Fruit fly (Drosophila melanogaster) whole organism, embryonic: ENCODE results near the gene CG16956.
A peak's percentile ranks its signal among the peaks of the same experiment; 100 is the strongest.

Experiments
- CG1233 ChIP-seq: fragments of 200-800 bp; sonication (Bioruptor generic); optimal IDR thresholded peaks from 4 replicates; lab custom pipeline; 2018; ENCODE audit warnings: missing biosample characterization, mild to moderate bottlenecking, missing genetic modification characterization
- CG13123 ChIP-seq: fragments of 200-800 bp; sonication (Bioruptor generic); optimal IDR thresholded peaks from 2 replicates; lab custom pipeline; 2016; ENCODE audit warnings: missing biosample characterization, missing genetic modification characterization
- CG1529 ChIP-seq: fragments of 200-800 bp; sonication (Bioruptor generic); optimal IDR thresholded peaks from 3 replicates; lab custom pipeline; 2018; ENCODE audit warnings: missing biosample characterization, missing genetic modification characterization
- CG15601 ChIP-seq: fragments of 200-800 bp; sonication (Bioruptor generic); optimal IDR thresholded peaks from 3 replicates; lab custom pipeline; 2019; ENCODE audit warnings: missing biosample characterization, mild to moderate bottlenecking, missing genetic modification characterization, moderate library complexity
- CG17568 ChIP-seq: fragments of 200-800 bp; sonication (Bioruptor generic); optimal IDR thresholded peaks from 2 replicates; lab custom pipeline; 2018; ENCODE audit warnings: missing biosample characterization, mild to moderate bottlenecking, missing genetic modification characterization, moderate library complexity
- CG1832 ChIP-seq: fragments of 200-800 bp; sonication (Bioruptor generic); optimal IDR thresholded peaks from 2 replicates; lab custom pipeline; 2017; ENCODE audit warnings: missing biosample characterization, mild to moderate bottlenecking, missing genetic modification characterization, inconsistent platforms
- CG6254 ChIP-seq: fragments of 200-800 bp; sonication (Bioruptor generic); optimal IDR thresholded peaks from 3 replicates; lab custom pipeline; 2017; ENCODE audit warnings: mild to moderate bottlenecking, missing biosample characterization, missing genetic modification reagents, missing genetic modification characterization
- CG6689 ChIP-seq: fragments of 200-800 bp; sonication (Bioruptor generic); IDR thresholded peaks from 2 replicates; pipeline ENCODE4 v1.3.6; 2022; ENCODE audit warnings: missing biosample characterization, missing genetic modification characterization
- CG8388 ChIP-seq: fragments of 200-800 bp; sonication (Bioruptor generic); optimal IDR thresholded peaks from 2 replicates; lab custom pipeline; 2019; ENCODE audit warnings: missing biosample characterization, mild to moderate bottlenecking, missing genetic modification characterization, moderate library complexity
- CG9817 ChIP-seq: fragments of 200-800 bp; sonication (Bioruptor generic); optimal IDR thresholded peaks from 2 replicates; lab custom pipeline; 2018; ENCODE audit warnings: missing biosample characterization, mild to moderate bottlenecking, missing genetic modification characterization, moderate library complexity
- CTCF ChIP-seq: fragments of 200-800 bp; sonication (Bioruptor generic); optimal IDR thresholded peaks from 2 replicates; lab custom pipeline; 2017; ENCODE audit warnings: missing biosample characterization, mild to moderate bottlenecking, missing genetic modification characterization, moderate library complexity
- Chrac-16 ChIP-seq: fragments of 200-800 bp; sonication (Bioruptor generic); optimal IDR thresholded peaks from 3 replicates; lab custom pipeline; 2016; ENCODE audit warnings: missing biosample characterization, missing genetic modification characterization
- Deaf1 ChIP-seq: fragments of 200-800 bp; optimal IDR thresholded peaks from 3 replicates; lab custom pipeline; 2019; ENCODE audit warnings: missing biosample characterization, mild to moderate bottlenecking, missing genetic modification characterization, moderate library complexity
- Dfd ChIP-seq, 2 experiments: fragments of >200 bp; optimal IDR thresholded peaks; 2 replicates each; lab custom pipeline; 2017; ENCODE audit warnings: missing biosample characterization in 2 of 2, missing genetic modification characterization in 2 of 2
- Doc2 ChIP-seq: fragments of 200-800 bp; sonication (Bioruptor generic); IDR thresholded peaks from 2 replicates; pipeline ENCODE4 v1.3.6; 2022; ENCODE audit warnings: missing biosample characterization, missing genetic modification characterization
- E2f2 ChIP-seq: fragments of 200-800 bp; sonication (Bioruptor generic); IDR thresholded peaks from 2 replicates; pipeline ENCODE4 v1.3.6; 2022; ENCODE audit warnings: missing biosample characterization, missing genetic modification characterization
- Elba2 ChIP-seq: fragments of 200-800 bp; sonication (Bioruptor generic); optimal IDR thresholded peaks from 3 replicates; lab custom pipeline; 2016; ENCODE audit warnings: missing biosample characterization, missing genetic modification characterization
- HLH4C ChIP-seq: fragments of 200-800 bp; sonication (Bioruptor generic); IDR thresholded peaks from 3 replicates; pipeline ENCODE4 v1.3.6; 2022; ENCODE audit warnings: missing biosample characterization, missing genetic modification characterization; ENCODE audit not compliant: partially characterized antibody
- HLHmδ ChIP-seq: fragments of 200-800 bp; sonication (Bioruptor generic); optimal IDR thresholded peaks from 2 replicates; lab custom pipeline; 2018; ENCODE audit warnings: missing biosample characterization, mild to moderate bottlenecking, missing genetic modification characterization, moderate library complexity
- Hr3 ChIP-seq: fragments of 200-800 bp; sonication (Bioruptor generic); optimal IDR thresholded peaks from 3 replicates; lab custom pipeline; 2016; ENCODE audit warnings: missing biosample characterization, missing genetic modification characterization
- Jarid2 ChIP-seq: fragments of 200-800 bp; sonication (Bioruptor generic); optimal IDR thresholded peaks from 3 replicates; lab custom pipeline; 2017; ENCODE audit warnings: mild to moderate bottlenecking, missing biosample characterization, missing genetic modification reagents, missing genetic modification characterization
- Kr ChIP-seq: fragments of 200-800 bp; sonication (Bioruptor generic); optimal IDR thresholded peaks from 2 replicates; lab custom pipeline; 2017; ENCODE audit warnings: missing biosample characterization, mild to moderate bottlenecking, missing genetic modification characterization
- Optix ChIP-seq: fragments of 200-800 bp; sonication (Bioruptor generic); IDR thresholded peaks from 3 replicates; pipeline ENCODE4 v1.3.6; 2022; ENCODE audit warnings: missing biosample characterization, missing genetic modification characterization
- PHDP ChIP-seq: fragments of 200-800 bp; sonication (Bioruptor generic); optimal IDR thresholded peaks from 3 replicates; lab custom pipeline; 2018; ENCODE audit warnings: missing biosample characterization, mild to moderate bottlenecking, missing genetic modification characterization, moderate library complexity
- Scr ChIP-seq: fragments of 200-800 bp; sonication (Bioruptor generic); IDR thresholded peaks from 2 replicates; pipeline ENCODE4 v1.3.6; 2022; ENCODE audit warnings: missing biosample characterization, missing genetic modification characterization; ENCODE audit not compliant: partially characterized antibody
- Sox102F ChIP-seq: fragments of 200-800 bp; sonication (Bioruptor generic); optimal IDR thresholded peaks from 2 replicates; lab custom pipeline; 2018; ENCODE audit warnings: missing biosample characterization, mild to moderate bottlenecking, missing genetic modification characterization, moderate library complexity
- Sry-δ ChIP-seq: fragments of 200-800 bp; sonication (Bioruptor generic); optimal IDR thresholded peaks from 2 replicates; lab custom pipeline; 2016; ENCODE audit warnings: missing biosample characterization, missing genetic modification characterization
- TFAM ChIP-seq: fragments of 200-800 bp; sonication (Bioruptor generic); optimal IDR thresholded peaks from 2 replicates; lab custom pipeline; 2017; ENCODE audit warnings: missing biosample characterization, missing genetic modification characterization, inconsistent platforms
- Taf1 ChIP-seq: fragments of 200-800 bp; sonication (Bioruptor generic); IDR thresholded peaks from 2 replicates; pipeline ENCODE4 v1.3.6; 2022; ENCODE audit warnings: missing biosample characterization, missing genetic modification characterization
- abd-A ChIP-seq: fragments of 200-800 bp; sonication (Bioruptor generic); optimal IDR thresholded peaks from 3 replicates; lab custom pipeline; 2019; ENCODE audit warnings: missing biosample characterization, mild to moderate bottlenecking, missing genetic modification characterization, moderate library complexity
- bigmax ChIP-seq: fragments of 200-800 bp; sonication (Bioruptor generic); optimal IDR thresholded peaks from 2 replicates; lab custom pipeline; 2018; ENCODE audit warnings: missing biosample characterization, mild to moderate bottlenecking, missing genetic modification characterization
- chm ChIP-seq: fragments of 200-800 bp; sonication (Bioruptor generic); IDR thresholded peaks from 2 replicates; pipeline ENCODE4 v1.3.6; 2022; ENCODE audit warnings: missing biosample characterization, missing genetic modification characterization
- crc ChIP-seq: fragments of 200-800 bp; sonication (Bioruptor generic); optimal IDR thresholded peaks from 2 replicates; lab custom pipeline; 2016; ENCODE audit warnings: missing biosample characterization, missing genetic modification characterization
- da ChIP-seq: fragments of 200-800 bp; sonication (Bioruptor generic); optimal IDR thresholded peaks from 2 replicates; lab custom pipeline; 2016; ENCODE audit warnings: missing biosample characterization, missing genetic modification characterization
- dan ChIP-seq: fragments of 200-800 bp; sonication (Bioruptor generic); IDR thresholded peaks from 2 replicates; pipeline ENCODE4 v1.3.6; 2022; ENCODE audit warnings: missing biosample characterization, missing genetic modification characterization
- dmrt99B ChIP-seq: fragments of 200-800 bp; sonication (Bioruptor generic); optimal IDR thresholded peaks from 2 replicates; lab custom pipeline; 2018; ENCODE audit warnings: missing biosample characterization, mild to moderate bottlenecking, missing genetic modification characterization, moderate library complexity
- en ChIP-seq: fragments of 200-800 bp; sonication (Bioruptor generic); optimal IDR thresholded peaks from 2 replicates; lab custom pipeline; 2016; ENCODE audit warnings: missing biosample characterization, missing genetic modification characterization
- eve ChIP-seq, 2 experiments: fragments of >200 bp; optimal IDR thresholded peaks; 2 replicates each; lab custom pipeline; 2017; ENCODE audit warnings: missing biosample characterization in 2 of 2, missing genetic modification characterization in 2 of 2
- eyg ChIP-seq: fragments of 200-800 bp; sonication (Bioruptor generic); optimal IDR thresholded peaks from 3 replicates; lab custom pipeline; 2016; ENCODE audit warnings: missing biosample characterization, missing genetic modification characterization
- ham ChIP-seq: fragments of 200-800 bp; sonication (Bioruptor generic); IDR thresholded peaks from 2 replicates; pipeline ENCODE4 v1.3.6; 2022; ENCODE audit warnings: missing biosample characterization, missing genetic modification characterization
- hbn ChIP-seq: fragments of 200-800 bp; sonication (Bioruptor generic); IDR thresholded peaks from 2 replicates; pipeline ENCODE4 v1.3.6; 2022; ENCODE audit warnings: missing biosample characterization, missing genetic modification characterization; ENCODE audit not compliant: partially characterized antibody
- jumu ChIP-seq: fragments of 200-800 bp; sonication (Bioruptor generic); optimal IDR thresholded peaks from 3 replicates; lab custom pipeline; 2016; ENCODE audit warnings: missing biosample characterization, missing genetic modification characterization
- kah ChIP-seq: fragments of 200-800 bp; sonication (Bioruptor generic); optimal IDR thresholded peaks from 2 replicates; lab custom pipeline; 2018; ENCODE audit warnings: missing biosample characterization, mild to moderate bottlenecking, missing genetic modification characterization
- kay ChIP-seq: fragments of 200-800 bp; sonication (Bioruptor generic); optimal IDR thresholded peaks from 2 replicates; lab custom pipeline; 2016; ENCODE audit warnings: missing biosample characterization, missing genetic modification characterization
- klu ChIP-seq: fragments of 200-800 bp; sonication (Bioruptor generic); IDR thresholded peaks from 2 replicates; pipeline ENCODE4 v1.3.6; 2022; ENCODE audit warnings: missing biosample characterization, missing genetic modification characterization
- pzg ChIP-seq: fragments of 200-800 bp; sonication (Bioruptor generic); optimal IDR thresholded peaks from 3 replicates; lab custom pipeline; 2018; ENCODE audit warnings: missing biosample characterization, mild to moderate bottlenecking, missing genetic modification characterization, moderate library complexity
- rib ChIP-seq: fragments of 200-800 bp; sonication (Bioruptor generic); IDR thresholded peaks from 2 replicates; pipeline ENCODE4 v1.3.6; 2022; ENCODE audit warnings: missing biosample characterization, missing genetic modification characterization
- slp2 ChIP-seq: fragments of 200-800 bp; sonication (Bioruptor generic); optimal IDR thresholded peaks from 2 replicates; lab custom pipeline; 2016; ENCODE audit warnings: missing biosample characterization, missing genetic modification characterization
- so ChIP-seq: fragments of 200-800 bp; sonication (Bioruptor generic); IDR thresholded peaks from 3 replicates; pipeline ENCODE4 v1.3.6; 2022; ENCODE audit warnings: missing biosample characterization, missing genetic modification characterization
- tio ChIP-seq: fragments of 200-800 bp; sonication (Bioruptor generic); optimal IDR thresholded peaks from 2 replicates; lab custom pipeline; 2017; ENCODE audit warnings: missing biosample characterization, missing genetic modification characterization, inconsistent platforms
- zen ChIP-seq: fragments of 200-800 bp; sonication (Bioruptor generic); optimal IDR thresholded peaks from 3 replicates; lab custom pipeline; 2018; ENCODE audit warnings: missing biosample characterization, mild to moderate bottlenecking, missing genetic modification characterization, moderate library complexity
- zfh2 ChIP-seq: fragments of 200-800 bp; sonication (Bioruptor generic); optimal IDR thresholded peaks from 2 replicates; lab custom pipeline; 2016; ENCODE audit warnings: missing biosample characterization, missing genetic modification characterization

CG16956 gene

DNA sequence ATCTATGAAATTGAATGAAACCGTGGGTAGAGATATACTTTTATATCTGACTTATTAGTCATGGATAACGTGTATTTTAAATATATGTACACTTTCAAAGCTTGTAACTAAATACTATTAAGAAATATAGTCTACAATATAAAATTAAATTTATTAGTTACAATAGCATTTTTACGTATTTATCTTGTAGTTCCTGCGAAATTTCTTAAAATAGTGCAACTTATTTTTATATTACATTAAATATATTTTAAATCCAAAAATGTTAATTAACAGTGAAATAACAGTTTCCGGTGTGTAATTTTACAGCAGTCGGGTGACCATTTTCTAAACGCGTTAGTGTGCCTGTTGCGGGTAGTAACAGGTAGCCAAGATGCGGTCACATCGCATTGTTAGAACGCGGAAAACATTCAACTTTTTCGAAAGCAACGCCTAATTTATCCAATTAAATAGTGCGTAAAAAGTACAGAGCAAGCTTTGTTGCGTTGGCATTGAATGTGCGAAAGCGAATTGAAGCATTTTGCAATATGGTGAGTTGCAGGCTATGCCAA is 15.7 kb downstream of the CG16956 start, which contains the start of the genes CG10859 and CG7110:
TSS of gene CG10859 (minus strand) at position 51 of the 548 bp plus-strand sequence.
TSS of gene CG7110 (plus strand) at position 378 of the 548 bp plus-strand sequence.
- TF ChIP-seq ham (GFP tag; lab: Robert Waterston, UW) (no peak), crc (no peak), E2f2 (GFP tag; lab: Robert Waterston, UW) (peak; percentile 89), kay (GFP tag; lab: Kevin White, UChicago) (no peak), CG17568 (GFP tag; lab: Kevin White, UChicago) (peak; percentile 51), CG1832 (GFP tag; lab: Kevin White, UChicago) (no peak), Optix (GFP tag; lab: Robert Waterston, UW) (no peak), CG15601 (tag; lab: Kevin White, UChicago) (peak; percentile 33), CG9817 (tag; lab: Kevin White, UChicago) (peak; percentile 24), kah (GFP tag; lab: Kevin White, UChicago) (peak; percentile 89), HLH4C (GFP tag; lab: Robert Waterston, UW) (no peak), CG13123 (GFP tag; lab: Kevin White, UChicago) (no peak), rib (GFP tag; lab: Robert Waterston, UW) (no peak), da (GFP tag; lab: Kevin White, UChicago) (no peak), jumu (GFP tag; lab: Kevin White, UChicago) (no peak), Hr3 (GFP tag; lab: Kevin White, UChicago) (no peak), en (GFP tag; lab: Kevin White, UChicago) (no peak), klu (no peak), CG1233 (GFP tag; lab: Kevin White, UChicago) (peak; percentile 56), CG6689 (GFP tag; lab: Robert Waterston, UW) (no peak), zen (tag; lab: Kevin White, UChicago) (peak; percentile 39), Doc2 (GFP tag; lab: Robert Waterston, UW) (no peak), slp2 (GFP tag; lab: Kevin White, UChicago) (no peak), abd-A (no peak), tio (no peak), Chrac-16 (GFP tag; lab: Kevin White, UChicago) (no peak), CG8388 (peak; percentile 35), HLHmδ (GFP tag; lab: Kevin White, UChicago) (peak; percentile 62), Sox102F (GFP tag; lab: Kevin White, UChicago) (no peak), Jarid2 (GFP tag; lab: Kevin White, UChicago) (peak; percentile 16), hbn (GFP tag; lab: Robert Waterston, UW) (no peak), so (GFP tag; lab: Robert Waterston, UW) (no peak), TFAM (no peak), CG6254 (GFP tag; lab: Kevin White, UChicago) (no peak), Kr (GFP tag; lab: Kevin White, UChicago) (no peak), Deaf1 (tag; lab: Kevin White, UChicago) (no peak), PHDP (tag; lab: Kevin White, UChicago) (peak; percentile 68), dmrt99B (tag; lab: Kevin White, UChicago) (peak; percentile 38), pzg (GFP tag; lab: Kevin White, UChicago) (peak; percentile 85), Elba2 (GFP tag; lab: Kevin White, UChicago) (peak; percentile 66), dan (GFP tag; lab: Robert Waterston, UW) (no peak), eve (GFP tag; optimal IDR thresholded peaks at IDR 0.05; lab: Kevin White, UChicago) (no peak), bigmax (GFP tag; lab: Kevin White, UChicago) (no peak), chm (GFP tag; lab: Robert Waterston, UW) (peak; percentile 65; the same call in 1 of the 2 replicates), eyg (GFP tag; lab: Kevin White, UChicago) (no peak), zfh2 (GFP tag; lab: Kevin White, UChicago) (no peak), Dfd (GFP tag; optimal IDR thresholded peaks at IDR 0.05; lab: Kevin White, UChicago) (no peak), Taf1 (GFP tag; lab: Robert Waterston, UW) (no peak), Sry-δ (no peak), Scr (GFP tag; lab: Robert Waterston, UW) (no peak), CG1529 (peak; percentile 3), CTCF (no peak)
